Worm (Caenorhabditis elegans) whole organism, L3 larva: ENCODE results near the gene F33G12.7.

Experiments
- R02D3.7 ChIP-seq: fragments of 150-350 bp; optimal IDR thresholded peaks from 2 replicates; lab custom pipeline; 2014; ENCODE audit warnings: missing biosample characterization, missing genetic modification characterization
- ceh-16 ChIP-seq: sonication (generic microtip); optimal IDR thresholded peaks from 2 replicates; lab custom pipeline; 2017; ENCODE audit warnings: missing biosample characterization, missing genetic modification characterization
- ceh-28 ChIP-seq: fragments of 150-350 bp; optimal IDR thresholded peaks from 2 replicates; lab custom pipeline; 2014; ENCODE audit warnings: missing biosample characterization, missing genetic modification reagents, missing genetic modification characterization
- ceh-9 ChIP-seq: sonication (generic microtip); optimal IDR thresholded peaks from 2 replicates; lab custom pipeline; 2018; ENCODE audit warnings: missing biosample characterization, missing genetic modification characterization
- daf-12 ChIP-seq: fragments of 150-350 bp; optimal IDR thresholded peaks from 2 replicates; lab custom pipeline; 2014; ENCODE audit warnings: missing biosample characterization, missing genetic modification reagents, missing genetic modification characterization
- egl-5 ChIP-seq: fragments of 150-350 bp; optimal IDR thresholded peaks from 2 replicates; lab custom pipeline; 2017; ENCODE audit warnings: missing biosample characterization, missing genetic modification reagents, missing genetic modification characterization, inconsistent platforms
- elt-1 ChIP-seq: fragments of 150-350 bp; optimal IDR thresholded peaks from 2 replicates; lab custom pipeline; 2014; ENCODE audit warnings: missing biosample characterization, missing genetic modification characterization
- elt-2 ChIP-seq: sonication (generic microtip); optimal IDR thresholded peaks from 2 replicates; lab custom pipeline; 2016; ENCODE audit warnings: missing genetic modification reagents, mild to moderate bottlenecking, missing genetic modification characterization, missing compliant biosample characterization
- elt-3 ChIP-seq, 3 experiments: fragments of 150-350 bp in 1 of 3; sonication (generic microtip) in 2 of 3; optimal IDR thresholded peaks; 2 replicates in 2 of 3; 4 replicates in 1 of 3; lab custom pipeline; 2014 to 2017; ENCODE audit warnings: missing biosample characterization in 3 of 3, missing genetic modification characterization in 3 of 3
- eor-1 ChIP-seq, 2 experiments: fragments of 150-350 bp; optimal IDR thresholded peaks; 2 replicates each; lab custom pipeline; 2014 to 2018; ENCODE audit warnings: missing biosample characterization in 2 of 2, missing genetic modification characterization in 2 of 2
- fkh-2 ChIP-seq: fragments of 150-350 bp; optimal IDR thresholded peaks from 2 replicates; lab custom pipeline; 2014; ENCODE audit warnings: missing biosample characterization, missing genetic modification reagents, missing genetic modification characterization
- fos-1 ChIP-seq: fragments of 150-350 bp; optimal IDR thresholded peaks from 2 replicates; lab custom pipeline; 2014; ENCODE audit warnings: missing biosample characterization, missing genetic modification characterization
- hmg-11 ChIP-seq: sonication (generic microtip); optimal IDR thresholded peaks from 2 replicates; lab custom pipeline; 2016; ENCODE audit warnings: missing genetic modification characterization, missing compliant biosample characterization
- jun-1 ChIP-seq: fragments of 150-350 bp; optimal IDR thresholded peaks from 2 replicates; lab custom pipeline; 2014; ENCODE audit warnings: missing biosample characterization, missing genetic modification reagents, missing genetic modification characterization
- lin-15B ChIP-seq: fragments of 150-350 bp; optimal IDR thresholded peaks from 2 replicates; lab custom pipeline; 2014; ENCODE audit warnings: missing biosample characterization, missing genetic modification characterization
- lin-39 ChIP-seq: fragments of 150-350 bp; optimal IDR thresholded peaks from 2 replicates; lab custom pipeline; 2018; ENCODE audit warnings: missing biosample characterization, missing genetic modification reagents, missing genetic modification characterization
- lsy-12 ChIP-seq: sonication (generic microtip); optimal IDR thresholded peaks from 2 replicates; lab custom pipeline; 2016; ENCODE audit warnings: mild to moderate bottlenecking, missing genetic modification characterization, missing compliant biosample characterization
- mml-1 ChIP-seq: fragments of 150-350 bp; sonication (generic microtip); optimal IDR thresholded peaks from 3 replicates; lab custom pipeline; 2014; ENCODE audit warnings: missing biosample characterization, missing genetic modification characterization
- nfya-1 ChIP-seq: sonication (generic microtip); optimal IDR thresholded peaks from 2 replicates; lab custom pipeline; 2017; ENCODE audit warnings: missing genetic modification characterization, mild to moderate bottlenecking, missing compliant biosample characterization, antibody characterized with exemption, moderate library complexity; ENCODE audit not compliant: insufficient read depth
- nhr-12 ChIP-seq: fragments of 150-350 bp; optimal IDR thresholded peaks from 2 replicates; lab custom pipeline; 2014; ENCODE audit warnings: missing biosample characterization, missing genetic modification characterization
- nhr-23 ChIP-seq: fragments of 150-350 bp; optimal IDR thresholded peaks from 2 replicates; lab custom pipeline; 2014; ENCODE audit warnings: missing biosample characterization, missing genetic modification reagents, missing genetic modification characterization
- nhr-237 ChIP-seq: fragments of 150-350 bp; optimal IDR thresholded peaks from 2 replicates; lab custom pipeline; 2014; ENCODE audit warnings: missing biosample characterization, missing genetic modification characterization
- nhr-25 ChIP-seq: sonication (generic microtip); optimal IDR thresholded peaks from 2 replicates; lab custom pipeline; 2017; ENCODE audit warnings: missing biosample characterization, missing genetic modification characterization
- nhr-43 ChIP-seq: sonication (generic microtip); optimal IDR thresholded peaks from 2 replicates; lab custom pipeline; 2016; ENCODE audit warnings: mild to moderate bottlenecking, missing genetic modification characterization, missing compliant biosample characterization; ENCODE audit not compliant: poor library complexity, severe bottlenecking
- nhr-67 ChIP-seq: fragments of 150-350 bp; optimal IDR thresholded peaks from 2 replicates; lab custom pipeline; 2014; ENCODE audit warnings: missing biosample characterization, missing genetic modification characterization
- nhr-76 ChIP-seq: fragments of 150-350 bp; sonication (generic microtip); optimal IDR thresholded peaks from 5 replicates; lab custom pipeline; 2014; ENCODE audit warnings: missing biosample characterization, missing genetic modification characterization
- nhr-77 ChIP-seq: fragments of 150-350 bp; optimal IDR thresholded peaks from 2 replicates; lab custom pipeline; 2014; ENCODE audit warnings: missing biosample characterization, missing genetic modification characterization
- pha-4 ChIP-seq: fragments of 150-350 bp; optimal IDR thresholded peaks from 2 replicates; lab custom pipeline; 2014; ENCODE audit warnings: missing biosample characterization, missing genetic modification reagents, missing genetic modification characterization
- sea-2 ChIP-seq: fragments of 150-350 bp; sonication (generic microtip); optimal IDR thresholded peaks from 4 replicates; lab custom pipeline; 2014; ENCODE audit warnings: missing biosample characterization, missing genetic modification reagents, missing genetic modification characterization
- skn-1 ChIP-seq: fragments of 150-350 bp; optimal IDR thresholded peaks from 2 replicates; lab custom pipeline; 2014; ENCODE audit warnings: missing biosample characterization, missing genetic modification characterization
- snpc-4 ChIP-seq: fragments of 150-350 bp; optimal IDR thresholded peaks from 2 replicates; lab custom pipeline; 2014; ENCODE audit warnings: missing biosample characterization, missing genetic modification characterization
- tbx-2 ChIP-seq: sonication (generic microtip); optimal IDR thresholded peaks from 2 replicates; lab custom pipeline; 2016; ENCODE audit warnings: mild to moderate bottlenecking, missing genetic modification characterization, missing compliant biosample characterization
- unc-39 ChIP-seq: sonication (generic microtip); optimal IDR thresholded peaks from 4 replicates; lab custom pipeline; 2017; ENCODE audit warnings: missing biosample characterization, missing genetic modification characterization
- unc-62 ChIP-seq: fragments of 150-350 bp; sonication (generic microtip); optimal IDR thresholded peaks from 4 replicates; lab custom pipeline; 2014; ENCODE audit warnings: missing biosample characterization, missing genetic modification reagents, missing genetic modification characterization
- zag-1 ChIP-seq: fragments of 150-350 bp; optimal IDR thresholded peaks from 2 replicates; lab custom pipeline; 2014; ENCODE audit warnings: missing biosample characterization, missing genetic modification characterization
- ztf-11 ChIP-seq: fragments of 150-350 bp; optimal IDR thresholded peaks from 2 replicates; lab custom pipeline; 2014; ENCODE audit warnings: missing biosample characterization, missing genetic modification characterization
- ztf-4 ChIP-seq: fragments of 150-350 bp; optimal IDR thresholded peaks from 2 replicates; lab custom pipeline; 2014; ENCODE audit warnings: missing biosample characterization, missing genetic modification characterization

The F33G12.7 gene

ce11 chrII:5018578-5018977, 21.9 kb downstream of the F33G12.7 start:
- TF ChIP-seq zag-1 (tag; lab: Kevin White, UChicago) (no peak), lin-39 (tag; lab: Kevin White, UChicago) (no peak)

DNA sequence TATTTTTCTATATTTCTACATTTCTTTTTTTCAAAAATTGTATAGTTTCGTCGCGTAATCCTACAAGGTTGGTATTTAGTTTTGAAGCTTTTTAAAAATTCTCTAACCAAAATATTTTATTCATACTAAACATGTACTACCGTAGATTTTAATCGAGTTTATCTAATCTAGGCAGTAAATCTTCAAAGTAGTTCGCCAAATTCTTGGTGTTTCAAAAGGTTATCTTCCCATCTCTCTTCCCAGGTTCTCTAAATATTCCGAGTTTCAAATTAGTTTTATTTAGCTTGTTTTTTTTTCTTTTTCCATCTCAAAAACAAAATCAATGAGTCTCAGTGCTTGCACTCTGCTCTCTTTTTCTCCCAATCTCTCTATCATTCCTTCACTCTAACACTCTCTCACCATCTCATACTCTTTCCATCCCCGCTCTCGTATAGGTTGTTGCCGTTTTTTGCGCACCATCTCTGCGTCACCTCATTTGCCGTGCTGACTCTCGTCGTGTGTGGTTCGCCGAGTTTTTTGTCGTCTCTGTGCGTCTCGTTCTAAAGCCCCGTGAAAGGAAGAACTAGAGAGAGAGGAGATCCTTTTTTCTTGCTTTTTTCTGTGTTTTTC, 23.4 kb downstream of the F33G12.7 start:
- TF ChIP-seq nhr-23 (tag; lab: Kevin White, UChicago) = peak; percentile 60
- peak; percentile 89 for TF ChIP-seq nfya-1 (tag; lab: Kevin White, UChicago)
- TF ChIP-seq unc-62 (GFP tag; lab: Kevin White, UChicago) = peak; percentile 46
- no peak for TF ChIP-seq mml-1 (tag; lab: Kevin White, UChicago)
- peak; percentile 38 for TF ChIP-seq skn-1 (tag; lab: Kevin White, UChicago)
- TF ChIP-seq hmg-11 (tag; lab: Kevin White, UChicago) = peak; percentile 94
- TF ChIP-seq lsy-12 (tag; lab: Kevin White, UChicago) = no peak
- TF ChIP-seq sea-2 (GFP tag; lab: Kevin White, UChicago) = peak; percentile 22
- peak; percentile 43 for TF ChIP-seq pha-4 (tag; lab: Kevin White, UChicago)
- peak; percentile 36 for TF ChIP-seq jun-1
- TF ChIP-seq fkh-2 (tag; lab: Kevin White, UChicago) = peak; percentile 6
- TF ChIP-seq snpc-4 = peak; percentile 44
- TF ChIP-seq elt-3 (tag; optimal IDR thresholded peaks at IDR 0.05; lab: Kevin White, UChicago) = no peak
- TF ChIP-seq nhr-237 (tag; lab: Kevin White, UChicago) = no peak
- peak; percentile 57 for TF ChIP-seq ztf-4 (tag; lab: Kevin White, UChicago)
- peak; percentile 42 for TF ChIP-seq egl-5 (tag; lab: Kevin White, UChicago)
- TF ChIP-seq lin-39 (tag; lab: Kevin White, UChicago) = peak; percentile 43
- TF ChIP-seq ceh-9 (tag; lab: Kevin White, UChicago) = no peak
- peak; percentile 22 for TF ChIP-seq R02D3.7 (tag; lab: Kevin White, UChicago)
- TF ChIP-seq nhr-43 (tag; lab: Kevin White, UChicago) = peak; percentile 15
- TF ChIP-seq nhr-12 = no peak
- TF ChIP-seq elt-2 (tag; lab: Kevin White, UChicago) = peak; percentile 93
- no peak for TF ChIP-seq tbx-2 (tag; lab: Kevin White, UChicago)
- TF ChIP-seq elt-1 (tag; lab: Kevin White, UChicago) = peak; percentile 90
- TF ChIP-seq ztf-11 (tag; lab: Kevin White, UChicago) = no peak
- TF ChIP-seq lin-15B (tag; lab: Kevin White, UChicago) = peak; percentile 56
- TF ChIP-seq ceh-28 (tag; lab: Kevin White, UChicago) = peak; percentile 58
- TF ChIP-seq nhr-25 = peak; percentile 15

ce11 chrII:5016144-5016543, 24.3 kb downstream of the F33G12.7 start:
- TF ChIP-seq ztf-4 (tag; lab: Kevin White, UChicago) (no peak), eor-1 (tag; optimal IDR thresholded peaks at IDR 0.05; lab: Kevin White, UChicago) (no peak), elt-3 (tag; optimal IDR thresholded peaks at IDR 0.05; lab: Kevin White, UChicago) (no peak), nhr-23 (tag; lab: Kevin White, UChicago) (no peak), lsy-12 (tag; lab: Kevin White, UChicago) (no peak), daf-12 (no peak), sea-2 (GFP tag; lab: Kevin White, UChicago) (no peak), fos-1 (tag; lab: Kevin White, UChicago) (no peak), ztf-11 (tag; lab: Kevin White, UChicago) (no peak), R02D3.7 (tag; lab: Kevin White, UChicago) (no peak), tbx-2 (tag; lab: Kevin White, UChicago) (no peak), ceh-16 (no peak)

- TF ChIP-seq lin-39 (tag; lab: Kevin White, UChicago) (no peak), nhr-76 (no peak), nhr-77 (no peak), nhr-67 (tag; lab: Kevin White, UChicago) (no peak), unc-39 (tag; lab: Kevin White, UChicago) (no peak)
Observed at ce11 chrII:5014399-5014798, 26.1 kb downstream of the F33G12.7 start, which contains the start of gene F59A6.2. TSS of gene F59A6.2 (plus strand) at chrII:5014699.
